Worm (Caenorhabditis elegans) whole organism, L1 larva: Measurements from ENCODE around the gene msp-113.
"Not testable (repeated sequence)": the region's sequence is repeated elsewhere in the genome, so short reads cannot be mapped to it uniquely, and the experiment has no call there.

Source experiments
- C04F5.9 ChIP-seq: sonication (generic microtip); optimal IDR thresholded peaks from 2 replicates; lab custom pipeline; 2016; ENCODE audit warnings: missing genetic modification characterization, missing compliant biosample characterization
- C34B4.2 ChIP-seq: sonication (generic microtip); optimal IDR thresholded peaks from 2 replicates; lab custom pipeline; 2017; ENCODE audit warnings: mild to moderate bottlenecking, missing genetic modification characterization, missing compliant biosample characterization
- F16B12.6 ChIP-seq: fragments of 150-350 bp; optimal IDR thresholded peaks from 2 replicates; lab custom pipeline; 2014; ENCODE audit warnings: missing biosample characterization, missing genetic modification characterization
- aly-2 ChIP-seq: fragments of 150-350 bp; optimal IDR thresholded peaks from 2 replicates; lab custom pipeline; 2014; ENCODE audit warnings: missing biosample characterization, missing genetic modification characterization
- ama-1 ChIP-seq: fragments of 150-350 bp; optimal IDR thresholded peaks from 2 replicates; lab custom pipeline; 2014
- blmp-1 ChIP-seq: fragments of 150-350 bp; optimal IDR thresholded peaks from 2 replicates; lab custom pipeline; 2014; ENCODE audit warnings: missing biosample characterization, missing genetic modification characterization
- ceh-63 ChIP-seq: fragments of 200-800 bp; sonication (Bioruptor generic); optimal IDR thresholded peaks from 2 replicates; lab custom pipeline; 2018; ENCODE audit warnings: mild to moderate bottlenecking, missing genetic modification characterization, missing compliant biosample characterization
- ceh-88 ChIP-seq: fragments of 200-800 bp; sonication (Bioruptor generic); IDR thresholded peaks from 2 replicates; pipeline ENCODE4 v1.3.6; 2022; ENCODE audit warnings: missing genetic modification characterization, missing compliant biosample characterization
- efl-1 ChIP-seq, 4 experiments: fragments of 150-350 bp; optimal IDR thresholded peaks in 3 of 4; peaks in 1 of 4; 1 replicate in 1 of 4; 2 replicates in 3 of 4; lab custom pipeline; 2014; ENCODE audit warnings: missing biosample characterization in 2 of 4, missing genetic modification characterization in 2 of 4, missing genetic modification reagents in 2 of 4
- egl-27 ChIP-seq, 2 experiments: fragments of 150-350 bp in 1 of 2; sonication (generic microtip); optimal IDR thresholded peaks; 3 replicates each; lab custom pipeline; 2017 to 2018; ENCODE audit warnings: missing biosample characterization in 2 of 2, missing genetic modification characterization in 2 of 2, missing genetic modification reagents in 2 of 2
- elt-2 ChIP-seq: sonication (generic microtip); optimal IDR thresholded peaks from 2 replicates; lab custom pipeline; 2016; ENCODE audit warnings: missing genetic modification characterization, mild to moderate bottlenecking, inconsistent platforms, missing compliant biosample characterization, missing genetic modification reagents
- elt-3 ChIP-seq, 6 experiments: fragments of 150-350 bp in 1 of 6; sonication (generic microtip); optimal IDR thresholded peaks; 2 replicates each; lab custom pipeline; 2017 to 2018; ENCODE audit warnings: missing biosample characterization in 6 of 6, missing genetic modification characterization in 6 of 6, inconsistent platforms in 1 of 6
- fkh-4 ChIP-seq: sonication (generic microtip); optimal IDR thresholded peaks from 2 replicates; lab custom pipeline; 2016; ENCODE audit warnings: missing compliant biosample characterization, missing genetic modification characterization, borderline replicate concordance
- fos-1 ChIP-seq: fragments of 150-350 bp; optimal IDR thresholded peaks from 2 replicates; lab custom pipeline; 2014; ENCODE audit warnings: missing biosample characterization, missing genetic modification characterization
- grh-1 ChIP-seq: fragments of 200-800 bp; sonication (Bioruptor generic); IDR thresholded peaks from 2 replicates; pipeline ENCODE4 v1.3.6; 2022; ENCODE audit warnings: missing genetic modification reagents, missing genetic modification characterization, missing compliant biosample characterization
- irx-1 ChIP-seq: sonication (generic microtip); optimal IDR thresholded peaks from 2 replicates; lab custom pipeline; 2016; ENCODE audit warnings: missing genetic modification characterization, missing compliant biosample characterization
- lin-15B ChIP-seq: fragments of 150-350 bp; sonication (generic microtip); optimal IDR thresholded peaks from 3 replicates; lab custom pipeline; 2014; ENCODE audit warnings: missing biosample characterization, missing genetic modification characterization
- lin-35 ChIP-seq, 2 experiments: fragments of 150-350 bp; optimal IDR thresholded peaks; 2 replicates each; lab custom pipeline; 2014; ENCODE audit warnings: missing biosample characterization in 2 of 2, missing genetic modification characterization in 2 of 2, missing genetic modification reagents in 2 of 2
- lin-39 ChIP-seq: fragments of 150-350 bp; optimal IDR thresholded peaks from 2 replicates; lab custom pipeline; 2014; ENCODE audit warnings: missing biosample characterization, missing genetic modification reagents, missing genetic modification characterization
- lsy-2 ChIP-seq, 2 experiments: fragments of 150-350 bp; optimal IDR thresholded peaks; 2 replicates each; lab custom pipeline; 2014; ENCODE audit warnings: missing biosample characterization in 2 of 2, missing genetic modification characterization in 2 of 2
- mab-9 ChIP-seq: fragments of 200-800 bp; sonication (Bioruptor generic); IDR thresholded peaks from 2 replicates; pipeline ENCODE4 v1.3.6; 2022; ENCODE audit warnings: missing genetic modification reagents, missing genetic modification characterization, missing compliant biosample characterization
- mdl-1 ChIP-seq, 2 experiments: fragments of 150-350 bp; optimal IDR thresholded peaks; 2 replicates each; lab custom pipeline; 2014 to 2017; ENCODE audit warnings: missing biosample characterization in 2 of 2, missing genetic modification characterization in 2 of 2, inconsistent platforms in 1 of 2
- mep-1 ChIP-seq: fragments of 150-350 bp; optimal IDR thresholded peaks from 2 replicates; lab custom pipeline; 2014; ENCODE audit warnings: missing biosample characterization, missing genetic modification characterization
- nhr-19 ChIP-seq: fragments of 200-800 bp; sonication (Bioruptor generic); conservative IDR thresholded peaks from 2 replicates; pipeline ENCODE4 v1.3.6; 2022; ENCODE audit warnings: missing genetic modification characterization, missing compliant biosample characterization
- nhr-20 ChIP-seq: sonication (generic microtip); optimal IDR thresholded peaks from 2 replicates; lab custom pipeline; 2016; ENCODE audit warnings: mild to moderate bottlenecking, missing genetic modification characterization, missing compliant biosample characterization
- nhr-237 ChIP-seq: fragments of 150-350 bp; optimal IDR thresholded peaks from 2 replicates; lab custom pipeline; 2014; ENCODE audit warnings: missing biosample characterization, missing genetic modification characterization
- nhr-47 ChIP-seq: sonication (generic microtip); optimal IDR thresholded peaks from 2 replicates; lab custom pipeline; 2016; ENCODE audit warnings: mild to moderate bottlenecking, missing genetic modification characterization, moderate library complexity, missing compliant biosample characterization
- nhr-84 ChIP-seq: sonication (generic microtip); optimal IDR thresholded peaks from 2 replicates; lab custom pipeline; 2017; ENCODE audit warnings: missing biosample characterization, missing genetic modification characterization
- nhr-85 ChIP-seq: sonication (generic microtip); peaks from one replicate; lab custom pipeline; 2016; ENCODE audit warnings: missing genetic modification characterization, inconsistent platforms, missing compliant biosample characterization
- pag-3 ChIP-seq: sonication (generic microtip); optimal IDR thresholded peaks from 2 replicates; lab custom pipeline; 2017; ENCODE audit warnings: missing genetic modification characterization, mild to moderate bottlenecking, missing compliant biosample characterization, antibody characterized with exemption, borderline replicate concordance; ENCODE audit not compliant: insufficient read depth
- snpc-4 ChIP-seq: fragments of 150-350 bp; optimal IDR thresholded peaks from 2 replicates; lab custom pipeline; 2014; ENCODE audit warnings: missing biosample characterization, missing genetic modification characterization
- snu-23 ChIP-seq: sonication (generic microtip); optimal IDR thresholded peaks from 2 replicates; lab custom pipeline; 2016; ENCODE audit warnings: missing genetic modification characterization, missing compliant biosample characterization
- swsn-7 ChIP-seq: sonication (generic microtip); optimal IDR thresholded peaks from 2 replicates; lab custom pipeline; 2016; ENCODE audit warnings: missing genetic modification characterization, missing compliant biosample characterization
- tbx-2 ChIP-seq: sonication (generic microtip); optimal IDR thresholded peaks from 2 replicates; lab custom pipeline; 2016; ENCODE audit warnings: missing genetic modification characterization, missing compliant biosample characterization
- tlp-1 ChIP-seq: fragments of 150-350 bp; optimal IDR thresholded peaks from 2 replicates; lab custom pipeline; 2014; ENCODE audit warnings: missing biosample characterization, missing genetic modification characterization
- unc-130 ChIP-seq: fragments of 150-350 bp; optimal IDR thresholded peaks from 2 replicates; lab custom pipeline; 2017; ENCODE audit warnings: missing biosample characterization, missing genetic modification characterization, inconsistent platforms
- unc-62 ChIP-seq: fragments of 150-350 bp; optimal IDR thresholded peaks from 2 replicates; lab custom pipeline; 2014; ENCODE audit warnings: missing biosample characterization, missing genetic modification reagents, missing genetic modification characterization
- unc-98 ChIP-seq: fragments of 200-800 bp; sonication (Bioruptor generic); IDR thresholded peaks from 2 replicates; pipeline ENCODE4 v1.3.6; 2022; ENCODE audit warnings: missing genetic modification characterization, missing compliant biosample characterization
- zag-1 ChIP-seq: fragments of 150-350 bp; optimal IDR thresholded peaks from 2 replicates; lab custom pipeline; 2014; ENCODE audit warnings: missing biosample characterization, missing genetic modification characterization
- ztf-11 ChIP-seq, 2 experiments: sonication (generic microtip); optimal IDR thresholded peaks; 2 replicates each; lab custom pipeline; 2016 to 2017; ENCODE audit warnings: missing genetic modification characterization in 2 of 2, missing biosample characterization in 1 of 2, missing compliant biosample characterization in 1 of 2
- ztf-4 ChIP-seq: fragments of 150-350 bp; optimal IDR thresholded peaks from 2 replicates; lab custom pipeline; 2014; ENCODE audit warnings: missing biosample characterization, missing genetic modification characterization

msp-113 gene

DNA sequence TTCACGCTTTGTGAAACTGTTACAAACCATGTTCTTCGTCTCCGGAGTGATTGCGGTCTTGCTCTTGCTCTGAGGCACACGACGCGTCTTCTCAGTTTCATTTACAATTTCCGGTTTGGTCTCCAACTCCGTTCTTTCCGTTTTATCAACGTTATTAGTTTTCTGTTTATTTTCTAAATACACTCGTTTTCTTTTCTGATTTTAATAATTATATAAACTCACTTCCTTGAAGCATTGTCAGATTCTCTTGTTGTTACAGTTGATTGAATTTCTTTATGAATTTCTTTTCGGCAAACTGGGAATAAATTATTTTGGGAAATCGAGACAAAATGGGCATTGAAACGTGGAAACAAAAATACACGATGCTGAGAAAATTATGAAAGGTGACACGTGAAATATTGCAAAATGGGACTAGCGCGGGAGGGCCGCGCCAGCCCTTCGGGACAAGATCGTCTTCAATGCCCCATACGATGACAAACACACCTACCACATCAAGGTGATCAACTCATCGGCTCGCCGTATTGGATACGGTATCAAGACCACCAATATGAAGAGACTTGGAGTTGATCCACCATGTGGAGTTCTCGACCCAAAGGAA lies 10.4 kb downstream of the msp-113 start, which contains the start of the genes ZK354.9 and msp-58:
Gene ZK354.9, minus strand, starts transcription at position 101 of the 598 bp plus-strand sequence.
Gene msp-58, plus strand, starts transcription at position 548 of the 598 bp plus-strand sequence.
- not testable (repeated sequence) for TF ChIP-seq irx-1 (tag; lab: Kevin White, UChicago); fkh-4; zag-1

DNA sequence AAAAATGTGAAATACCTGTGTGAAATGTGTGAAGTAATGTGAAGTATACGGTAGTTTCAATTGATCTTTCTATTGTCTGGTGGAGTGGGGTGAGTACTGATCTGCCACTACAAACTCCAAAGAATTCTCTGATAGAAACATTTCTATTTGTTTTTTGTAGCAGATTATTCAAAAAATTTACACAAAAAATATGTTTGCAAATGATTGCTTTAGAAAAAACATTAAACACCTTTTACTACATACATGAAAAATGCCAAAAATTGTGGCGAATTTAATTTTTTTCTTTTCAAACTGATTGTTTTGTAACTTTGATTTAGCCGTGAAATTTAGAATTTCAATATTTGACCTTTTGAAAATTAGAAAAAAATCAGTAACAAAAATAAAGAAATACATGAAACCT lies 12.0 kb downstream of the msp-113 start, which contains the start of gene ZK354.3:
Gene ZK354.3, plus strand, starts transcription at position 301 of the 400 bp plus-strand sequence.
- TF ChIP-seq fkh-4: no peak
- no peak for TF ChIP-seq nhr-19 (GFP tag; lab: Robert Waterston, UW)
- TF ChIP-seq lin-15B (tag; lab: Kevin White, UChicago): no peak
- no peak for TF ChIP-seq lin-35 (GFP tag; optimal IDR thresholded peaks at IDR 0.05; lab: Kevin White, UChicago)
- no peak for TF ChIP-seq elt-2 (tag; lab: Kevin White, UChicago)
- no peak for TF ChIP-seq efl-1 (optimal IDR thresholded peaks at IDR 0.05; lab: Kevin White, UChicago)
- no peak for TF ChIP-seq efl-1 (GFP tag; optimal IDR thresholded peaks at IDR 0.05 in 1 of 2; lab: Kevin White, UChicago)
- TF ChIP-seq ztf-4 (tag; lab: Kevin White, UChicago): no peak
- TF ChIP-seq unc-130 (tag; lab: Kevin White, UChicago): no peak
- no peak for TF ChIP-seq blmp-1 (tag; lab: Kevin White, UChicago)
- TF ChIP-seq pag-3: no peak
- TF ChIP-seq grh-1 (GFP tag; lab: Robert Waterston, UW): no peak
- TF ChIP-seq unc-98 (GFP tag; lab: Robert Waterston, UW): no peak
- TF ChIP-seq unc-62 (GFP tag; lab: Kevin White, UChicago): no peak
- no peak for TF ChIP-seq ceh-63
- TF ChIP-seq nhr-237 (tag; lab: Kevin White, UChicago): no peak
- no peak for TF ChIP-seq nhr-20 (tag; lab: Kevin White, UChicago)

DNA sequence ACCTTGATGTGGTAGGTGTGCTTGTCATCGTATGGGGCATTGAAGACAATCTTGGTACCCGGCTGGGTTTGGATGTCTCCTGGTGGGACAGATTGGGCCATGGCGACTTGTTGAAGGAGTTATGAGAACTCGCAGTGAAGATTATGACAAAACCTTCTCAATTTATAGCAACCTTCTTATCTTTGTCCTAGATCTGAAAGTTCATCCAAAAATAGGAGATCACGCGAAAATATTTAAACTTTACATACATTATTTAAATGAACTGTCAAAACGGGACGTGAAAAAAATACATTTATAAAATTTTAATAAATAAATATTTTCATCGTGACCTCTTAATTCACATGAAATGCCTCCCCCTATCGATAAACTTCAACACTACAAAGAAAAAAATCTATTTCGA lies 15.2 kb downstream of the msp-113 start, which contains the start of the genes msp-59 and ZK354.2:
Gene msp-59, minus strand, starts transcription at position 101 of the 400 bp plus-strand sequence.
Gene ZK354.2, plus strand, starts transcription at position 395 of the 400 bp plus-strand sequence.
- not testable (repeated sequence) for TF ChIP-seq elt-2 (tag; lab: Kevin White, UChicago); unc-62 (GFP tag; lab: Kevin White, UChicago); F16B12.6 (tag; lab: Kevin White, UChicago)

DNA sequence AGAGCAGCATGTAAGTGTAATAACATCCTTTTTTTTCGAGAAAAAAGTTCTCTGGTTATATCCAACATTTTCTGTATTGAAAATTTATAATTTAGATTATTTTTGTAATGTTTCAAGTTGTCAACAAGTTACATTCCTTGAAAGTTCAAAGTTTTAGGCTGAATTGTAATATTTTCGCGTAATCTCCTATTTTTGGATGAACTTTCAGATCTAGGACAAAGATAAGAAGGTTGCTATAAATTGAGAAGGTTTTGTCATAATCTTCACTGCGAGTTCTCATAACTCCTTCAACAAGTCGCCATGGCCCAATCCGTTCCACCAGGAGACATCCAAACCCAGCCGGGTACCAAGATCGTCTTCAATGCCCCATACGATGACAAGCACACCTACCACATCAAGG lies 18.5 kb downstream of the msp-113 start, which contains the start of gene msp-65:
Gene msp-65, plus strand, starts transcription at position 301 of the 400 bp plus-strand sequence.
- TF ChIP-seq efl-1 (optimal IDR thresholded peaks at IDR 0.05; lab: Kevin White, UChicago): not testable (repeated sequence)
- TF ChIP-seq efl-1 (GFP tag; optimal IDR thresholded peaks at IDR 0.05 in 1 of 2; lab: Kevin White, UChicago): peak in 1 of 2 experiments; percentile 59
- TF ChIP-seq, all 84 proteins: peak for 1; not testable (repeated sequence) for 83

DNA sequence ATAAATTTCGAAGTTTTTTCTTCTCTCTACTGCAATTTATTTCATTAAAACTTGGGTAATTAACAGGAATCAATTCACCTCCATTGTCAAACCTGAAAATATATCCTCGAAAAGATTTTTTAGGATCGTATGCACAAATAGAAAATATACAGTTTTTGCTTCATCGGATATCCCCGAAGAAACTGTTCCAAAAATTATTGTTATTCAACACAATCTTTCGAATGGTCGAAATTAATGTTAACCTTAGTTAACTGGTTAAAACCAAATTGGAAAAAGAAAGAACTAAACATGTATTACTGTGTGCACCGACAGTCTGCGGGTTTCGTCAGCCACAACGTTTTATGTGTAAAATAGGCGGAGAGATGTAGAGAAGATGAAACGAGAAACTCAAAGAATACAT lies 19.3 kb downstream of the msp-113 start:
- TF ChIP-seq lsy-2 (tag; optimal IDR thresholded peaks at IDR 0.05; lab: Kevin White, UChicago) (peak in 1 of 2 experiments; percentile 24), lin-39 (tag; lab: Kevin White, UChicago) (peak; percentile 38), swsn-7 (tag; lab: Kevin White, UChicago) (peak; percentile 51), grh-1 (GFP tag; lab: Robert Waterston, UW) (peak; percentile 64; the same call in 1 of the 2 replicates), ztf-11 (tag; optimal IDR thresholded peaks at IDR 0.05; lab: Kevin White, UChicago) (no peak), ama-1 (lab: Kevin White, UChicago) (peak; percentile 52), tlp-1 (no peak), efl-1 (optimal IDR thresholded peaks at IDR 0.05; lab: Kevin White, UChicago) (peak; percentile 5 to 30), efl-1 (GFP tag; optimal IDR thresholded peaks at IDR 0.05 in 1 of 2; lab: Kevin White, UChicago) (no peak), ceh-88 (GFP tag; lab: Robert Waterston, UW) (peak; percentile 52), nhr-85 (tag; lab: Kevin White, UChicago) (peak; percentile 92), nhr-20 (tag; lab: Kevin White, UChicago) (peak; percentile 66), mdl-1 (tag; optimal IDR thresholded peaks at IDR 0.05; lab: Kevin White, UChicago) (no peak), elt-2 (tag; lab: Kevin White, UChicago) (peak; percentile 47), tbx-2 (tag; lab: Kevin White, UChicago) (peak; percentile 11), egl-27 (tag; optimal IDR thresholded peaks at IDR 0.05; lab: Kevin White, UChicago) (no peak), nhr-84 (tag; lab: Kevin White, UChicago) (no peak), C34B4.2 (tag; lab: Kevin White, UChicago) (no peak), mab-9 (GFP tag; lab: Robert Waterston, UW) (peak; percentile 24; the same call in 1 of the 2 replicates), snpc-4 (peak; percentile 97), aly-2 (tag; lab: Kevin White, UChicago) (peak; percentile 56), elt-3 (tag; optimal IDR thresholded peaks at IDR 0.05; lab: Kevin White, UChicago) (peak in 1 of 6 experiments; percentile 62), C04F5.9 (tag; lab: Kevin White, UChicago) (no peak), nhr-19 (GFP tag; lab: Robert Waterston, UW) (peak; percentile 81), snu-23 (GFP tag; lab: Kevin White, UChicago) (peak; percentile 61), fos-1 (tag; lab: Kevin White, UChicago) (peak; percentile 56), nhr-47 (tag; lab: Kevin White, UChicago) (peak; percentile 59), mep-1 (tag; lab: Kevin White, UChicago) (peak; percentile 22)
